Worm (Caenorhabditis elegans) whole organism, L1 larva: ENCODE data around the gene T28C6.3.

Source experiments
- C16A3.4 ChIP-seq: fragments of 150-350 bp; optimal IDR thresholded peaks from 2 replicates; lab custom pipeline; 2014; ENCODE audit warnings: missing biosample characterization, missing genetic modification characterization
- F16B12.6 ChIP-seq: fragments of 150-350 bp; optimal IDR thresholded peaks from 2 replicates; lab custom pipeline; 2014; ENCODE audit warnings: missing biosample characterization, missing genetic modification characterization
- aly-2 ChIP-seq: fragments of 150-350 bp; optimal IDR thresholded peaks from 2 replicates; lab custom pipeline; 2014; ENCODE audit warnings: missing biosample characterization, missing genetic modification characterization
- blmp-1 ChIP-seq: fragments of 150-350 bp; optimal IDR thresholded peaks from 2 replicates; lab custom pipeline; 2014; ENCODE audit warnings: missing biosample characterization, missing genetic modification characterization
- ceh-82 ChIP-seq, 3 experiments: fragments of 150-350 bp in 1 of 3; sonication (generic microtip) in 2 of 3; optimal IDR thresholded peaks; 2 replicates each; lab custom pipeline; 2014 to 2017; ENCODE audit warnings: missing biosample characterization in 3 of 3, missing genetic modification characterization in 3 of 3
- dpl-1 ChIP-seq, 3 experiments: fragments of 150-350 bp in 2 of 3; sonication (generic microtip) in 1 of 3; optimal IDR thresholded peaks; 2 replicates each; lab custom pipeline; 2014 to 2017; ENCODE audit warnings: missing biosample characterization in 3 of 3, missing genetic modification characterization in 3 of 3, missing genetic modification reagents in 3 of 3
- dsc-1 ChIP-seq: sonication (generic microtip); optimal IDR thresholded peaks from 2 replicates; lab custom pipeline; 2016; ENCODE audit warnings: mild to moderate bottlenecking, missing genetic modification characterization, missing compliant biosample characterization
- efl-1 ChIP-seq, 4 experiments: fragments of 150-350 bp; optimal IDR thresholded peaks in 3 of 4; peaks in 1 of 4; 1 replicate in 1 of 4; 2 replicates in 3 of 4; lab custom pipeline; 2014; ENCODE audit warnings: missing biosample characterization in 2 of 4, missing genetic modification characterization in 2 of 4, missing genetic modification reagents in 2 of 4
- egl-13 ChIP-seq: sonication (generic microtip); optimal IDR thresholded peaks from 2 replicates; lab custom pipeline; 2016; ENCODE audit warnings: missing genotype, missing genetic modification reagents, missing genetic modification characterization, missing compliant biosample characterization
- elt-2 ChIP-seq: sonication (generic microtip); optimal IDR thresholded peaks from 2 replicates; lab custom pipeline; 2016; ENCODE audit warnings: missing genetic modification characterization, mild to moderate bottlenecking, inconsistent platforms, missing compliant biosample characterization, missing genetic modification reagents
- elt-3 ChIP-seq, 6 experiments: fragments of 150-350 bp in 1 of 6; sonication (generic microtip); optimal IDR thresholded peaks; 2 replicates each; lab custom pipeline; 2017 to 2018; ENCODE audit warnings: missing biosample characterization in 6 of 6, missing genetic modification characterization in 6 of 6, inconsistent platforms in 1 of 6
- fkh-10 ChIP-seq: sonication (generic microtip); optimal IDR thresholded peaks from 2 replicates; lab custom pipeline; 2017; ENCODE audit warnings: missing biosample characterization, missing genetic modification reagents, missing genetic modification characterization
- fkh-4 ChIP-seq: sonication (generic microtip); optimal IDR thresholded peaks from 2 replicates; lab custom pipeline; 2016; ENCODE audit warnings: missing compliant biosample characterization, missing genetic modification characterization, borderline replicate concordance
- grh-1 ChIP-seq: fragments of 200-800 bp; sonication (Bioruptor generic); IDR thresholded peaks from 2 replicates; pipeline ENCODE4 v1.3.6; 2022; ENCODE audit warnings: missing genetic modification reagents, missing genetic modification characterization, missing compliant biosample characterization
- hlh-4 ChIP-seq: sonication (generic microtip); optimal IDR thresholded peaks from 2 replicates; lab custom pipeline; 2016; ENCODE audit warnings: mild to moderate bottlenecking, missing genetic modification characterization, missing compliant biosample characterization
- isw-1 ChIP-seq: fragments of 200-800 bp; sonication (Bioruptor generic); IDR thresholded peaks from 2 replicates; pipeline ENCODE4 v1.3.6; 2022; ENCODE audit warnings: missing genetic modification characterization, missing compliant biosample characterization
- lin-13 ChIP-seq: fragments of 150-350 bp; optimal IDR thresholded peaks from 2 replicates; lab custom pipeline; 2014; ENCODE audit warnings: missing biosample characterization, missing genetic modification reagents, missing genetic modification characterization
- lin-15B ChIP-seq: fragments of 150-350 bp; sonication (generic microtip); optimal IDR thresholded peaks from 3 replicates; lab custom pipeline; 2014; ENCODE audit warnings: missing biosample characterization, missing genetic modification characterization
- lin-35 ChIP-seq, 2 experiments: fragments of 150-350 bp; optimal IDR thresholded peaks; 2 replicates each; lab custom pipeline; 2014; ENCODE audit warnings: missing biosample characterization in 2 of 2, missing genetic modification characterization in 2 of 2, missing genetic modification reagents in 2 of 2
- lsy-2 ChIP-seq, 2 experiments: fragments of 150-350 bp; optimal IDR thresholded peaks; 2 replicates each; lab custom pipeline; 2014; ENCODE audit warnings: missing biosample characterization in 2 of 2, missing genetic modification characterization in 2 of 2
- mdl-1 ChIP-seq, 2 experiments: fragments of 150-350 bp; optimal IDR thresholded peaks; 2 replicates each; lab custom pipeline; 2014 to 2017; ENCODE audit warnings: missing biosample characterization in 2 of 2, missing genetic modification characterization in 2 of 2, inconsistent platforms in 1 of 2
- mep-1 ChIP-seq: fragments of 150-350 bp; optimal IDR thresholded peaks from 2 replicates; lab custom pipeline; 2014; ENCODE audit warnings: missing biosample characterization, missing genetic modification characterization
- nhr-19 ChIP-seq: fragments of 200-800 bp; sonication (Bioruptor generic); conservative IDR thresholded peaks from 2 replicates; pipeline ENCODE4 v1.3.6; 2022; ENCODE audit warnings: missing genetic modification characterization, missing compliant biosample characterization
- nhr-20 ChIP-seq: sonication (generic microtip); optimal IDR thresholded peaks from 2 replicates; lab custom pipeline; 2016; ENCODE audit warnings: mild to moderate bottlenecking, missing genetic modification characterization, missing compliant biosample characterization
- nhr-237 ChIP-seq: fragments of 150-350 bp; optimal IDR thresholded peaks from 2 replicates; lab custom pipeline; 2014; ENCODE audit warnings: missing biosample characterization, missing genetic modification characterization
- nhr-47 ChIP-seq: sonication (generic microtip); optimal IDR thresholded peaks from 2 replicates; lab custom pipeline; 2016; ENCODE audit warnings: mild to moderate bottlenecking, missing genetic modification characterization, moderate library complexity, missing compliant biosample characterization
- nhr-76 ChIP-seq: sonication (generic microtip); optimal IDR thresholded peaks from 2 replicates; lab custom pipeline; 2017; ENCODE audit warnings: missing biosample characterization, missing genetic modification characterization
- rnt-1 ChIP-seq: sonication (generic microtip); optimal IDR thresholded peaks from 2 replicates; lab custom pipeline; 2016; ENCODE audit warnings: mild to moderate bottlenecking, missing genetic modification characterization, moderate library complexity, missing compliant biosample characterization
- skn-1 ChIP-seq: fragments of 150-350 bp; optimal IDR thresholded peaks from 2 replicates; lab custom pipeline; 2014; ENCODE audit warnings: missing biosample characterization, missing genetic modification characterization
- snpc-4 ChIP-seq: fragments of 150-350 bp; optimal IDR thresholded peaks from 2 replicates; lab custom pipeline; 2014; ENCODE audit warnings: missing biosample characterization, missing genetic modification characterization
- snu-23 ChIP-seq: sonication (generic microtip); optimal IDR thresholded peaks from 2 replicates; lab custom pipeline; 2016; ENCODE audit warnings: missing genetic modification characterization, missing compliant biosample characterization
- sptf-1 ChIP-seq: fragments of 150-350 bp; optimal IDR thresholded peaks from 2 replicates; lab custom pipeline; 2014; ENCODE audit warnings: missing biosample characterization, missing genetic modification characterization
- swsn-7 ChIP-seq: sonication (generic microtip); optimal IDR thresholded peaks from 2 replicates; lab custom pipeline; 2016; ENCODE audit warnings: missing genetic modification characterization, missing compliant biosample characterization
- tbx-2 ChIP-seq: sonication (generic microtip); optimal IDR thresholded peaks from 2 replicates; lab custom pipeline; 2016; ENCODE audit warnings: missing genetic modification characterization, missing compliant biosample characterization
- unc-130 ChIP-seq: fragments of 150-350 bp; optimal IDR thresholded peaks from 2 replicates; lab custom pipeline; 2017; ENCODE audit warnings: missing biosample characterization, missing genetic modification characterization, inconsistent platforms
- unc-62 ChIP-seq: fragments of 150-350 bp; optimal IDR thresholded peaks from 2 replicates; lab custom pipeline; 2014; ENCODE audit warnings: missing biosample characterization, missing genetic modification reagents, missing genetic modification characterization
- unc-98 ChIP-seq: fragments of 200-800 bp; sonication (Bioruptor generic); IDR thresholded peaks from 2 replicates; pipeline ENCODE4 v1.3.6; 2022; ENCODE audit warnings: missing genetic modification characterization, missing compliant biosample characterization
- xbp-1 ChIP-seq: sonication (generic microtip); optimal IDR thresholded peaks from 2 replicates; lab custom pipeline; 2016; ENCODE audit warnings: missing genetic modification characterization, missing compliant biosample characterization
- zag-1 ChIP-seq: fragments of 150-350 bp; optimal IDR thresholded peaks from 2 replicates; lab custom pipeline; 2014; ENCODE audit warnings: missing biosample characterization, missing genetic modification characterization
- zip-4 ChIP-seq: fragments of 200-800 bp; sonication (Bioruptor generic); optimal IDR thresholded peaks from 2 replicates; lab custom pipeline; 2018; ENCODE audit warnings: mild to moderate bottlenecking, missing genetic modification characterization, moderate library complexity, missing compliant biosample characterization
- ztf-11 ChIP-seq, 2 experiments: sonication (generic microtip); optimal IDR thresholded peaks; 2 replicates each; lab custom pipeline; 2016 to 2017; ENCODE audit warnings: missing genetic modification characterization in 2 of 2, missing biosample characterization in 1 of 2, missing compliant biosample characterization in 1 of 2

T28C6.3 gene

DNA sequence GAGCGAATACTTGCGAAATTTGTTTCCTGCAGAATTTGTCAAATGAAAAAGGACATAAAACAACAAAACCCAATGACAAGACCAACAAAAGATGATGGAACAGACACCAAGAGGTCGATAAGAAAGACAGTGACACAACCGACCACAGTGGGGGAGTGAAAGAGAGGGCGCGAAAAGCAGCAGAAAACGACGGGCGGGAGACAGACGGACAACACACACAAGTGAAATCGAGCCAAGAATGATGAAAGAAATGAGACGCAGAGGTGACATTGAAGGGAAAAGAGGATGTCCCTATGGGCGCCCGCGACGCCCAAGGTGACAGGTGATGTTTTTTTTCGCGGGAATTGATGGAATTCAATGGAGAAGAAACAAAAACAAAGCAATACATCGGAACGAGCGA, 46.0 kb downstream of the T28C6.3 start (continued):
- TF ChIP-seq unc-130 (tag; lab: Kevin White, UChicago), result no peak
- no peak for TF ChIP-seq nhr-237 (tag; lab: Kevin White, UChicago)
- TF ChIP-seq nhr-19, result peak; percentile 33
- peak; percentile 43 for TF ChIP-seq nhr-47 (tag; lab: Kevin White, UChicago)
- no peak for TF ChIP-seq sptf-1
- TF ChIP-seq ztf-11 (tag; optimal IDR thresholded peaks at IDR 0.05; lab: Kevin White, UChicago), result peak in 1 of 2 experiments; percentile 34
- TF ChIP-seq ceh-82 (tag; optimal IDR thresholded peaks at IDR 0.05; lab: Kevin White, UChicago), result peak in 1 of 3 experiments; percentile 18
- peak; percentile 73 for TF ChIP-seq nhr-20 (tag; lab: Kevin White, UChicago)
- peak; percentile 60 for TF ChIP-seq skn-1
- peak; percentile 50 to 74 for TF ChIP-seq lin-35 (GFP tag; optimal IDR thresholded peaks at IDR 0.05; lab: Kevin White, UChicago)
- peak; percentile 27 to 52 for TF ChIP-seq lsy-2 (tag; optimal IDR thresholded peaks at IDR 0.05; lab: Kevin White, UChicago)
- TF ChIP-seq fkh-4 (tag; lab: Kevin White, UChicago), result no peak

DNA sequence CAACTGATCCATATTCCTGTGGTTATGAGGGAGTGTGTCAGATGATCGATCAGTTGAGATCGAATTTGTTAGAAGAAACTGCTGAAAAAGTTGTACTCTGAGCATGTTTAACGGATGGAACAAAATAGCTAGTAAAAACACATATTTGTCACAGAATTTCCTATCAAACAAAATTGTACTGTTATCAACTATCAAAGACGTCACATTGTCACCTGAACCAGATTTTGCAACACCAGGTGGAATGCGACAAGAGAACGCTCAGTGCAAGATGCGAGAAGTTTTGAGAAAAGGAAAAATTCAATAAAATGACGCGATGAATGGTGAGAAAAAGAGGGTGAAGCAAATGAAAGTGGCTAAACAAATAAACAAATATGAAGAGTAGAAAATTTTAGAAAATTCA, 47.4 kb downstream of the T28C6.3 start:
- TF ChIP-seq elt-3 (tag; optimal IDR thresholded peaks at IDR 0.05; lab: Kevin White, UChicago) (peak in 1 of 6 experiments; percentile 61), lin-35 (GFP tag; optimal IDR thresholded peaks at IDR 0.05; lab: Kevin White, UChicago) (peak in 1 of 2 experiments; percentile 63), blmp-1 (tag; lab: Kevin White, UChicago) (peak; percentile 11), snu-23 (no peak), nhr-76 (tag; lab: Kevin White, UChicago) (no peak), nhr-20 (tag; lab: Kevin White, UChicago) (peak; percentile 4), efl-1 (optimal IDR thresholded peaks at IDR 0.05; lab: Kevin White, UChicago) (no peak), efl-1 (GFP tag; optimal IDR thresholded peaks at IDR 0.05 in 1 of 2; lab: Kevin White, UChicago) (peak in 1 of 2 experiments; percentile 63)
- TF ChIP-seq, all 84 proteins: peak for 5

DNA sequence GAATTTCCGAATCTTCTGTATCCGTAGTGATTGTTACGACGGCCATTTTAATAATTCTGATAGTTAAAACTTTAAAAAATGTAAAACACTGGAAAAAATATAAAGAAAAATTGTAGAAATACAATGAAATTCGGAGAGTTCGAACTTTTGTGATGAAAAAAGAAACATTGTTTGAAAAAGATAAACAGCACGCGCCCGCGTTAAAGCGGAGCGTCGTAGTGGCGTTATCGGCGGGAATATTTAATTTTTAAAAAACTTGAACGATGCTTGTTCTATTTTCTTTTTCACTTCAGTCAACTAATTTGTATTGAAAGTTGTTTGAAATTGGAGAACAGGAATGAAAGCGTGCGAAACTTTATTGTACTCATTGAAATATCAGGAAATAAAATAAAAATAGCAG, 49.5 kb downstream of the T28C6.3 start, which contains the start of gene npp-23:
Gene npp-23, minus strand, starts transcription at position 56 of the 400 bp plus-strand sequence.
- peak; percentile 53 for TF ChIP-seq dsc-1 (tag; lab: Kevin White, UChicago)
- peak; percentile 15 for TF ChIP-seq snpc-4 (tag; lab: Kevin White, UChicago)
- peak; percentile 93 to 96 (median 95) for TF ChIP-seq dpl-1 (GFP tag; optimal IDR thresholded peaks at IDR 0.05; lab: Kevin White, UChicago)
- peak; percentile 51 for TF ChIP-seq skn-1
- peak; percentile 50 for TF ChIP-seq swsn-7 (tag; lab: Kevin White, UChicago)
- TF ChIP-seq zag-1 (tag; lab: Kevin White, UChicago), result no peak
- no peak for TF ChIP-seq hlh-4 (tag; lab: Kevin White, UChicago)
- peak; percentile 46 for TF ChIP-seq unc-130 (tag; lab: Kevin White, UChicago)
- peak in 1 of 2 experiments; percentile 60 for TF ChIP-seq lsy-2 (tag; optimal IDR thresholded peaks at IDR 0.05; lab: Kevin White, UChicago)
- TF ChIP-seq snu-23, result peak; percentile 72
- TF ChIP-seq lin-15B (tag; lab: Kevin White, UChicago), result peak; percentile 19
- peak; percentile 59 for TF ChIP-seq nhr-20 (tag; lab: Kevin White, UChicago)
- TF ChIP-seq F16B12.6, result peak; percentile 18
- TF ChIP-seq unc-62, result no peak
- TF ChIP-seq egl-13 (tag; lab: Kevin White, UChicago), result peak; percentile 12
- TF ChIP-seq zip-4 (GFP tag; lab: Kevin White, UChicago), result no peak
- peak; percentile 51 for TF ChIP-seq xbp-1 (tag; lab: Kevin White, UChicago)
- TF ChIP-seq mdl-1 (tag; optimal IDR thresholded peaks at IDR 0.05; lab: Kevin White, UChicago), result peak in 1 of 2 experiments; percentile 34
- peak; percentile 15 for TF ChIP-seq lin-13 (GFP tag; lab: Kevin White, UChicago)
- no peak for TF ChIP-seq elt-2
- TF ChIP-seq C16A3.4 (tag; lab: Kevin White, UChicago), result peak; percentile 37
- peak; percentile 58 for TF ChIP-seq blmp-1 (tag; lab: Kevin White, UChicago)
- peak; percentile 11 for TF ChIP-seq aly-2 (tag; lab: Kevin White, UChicago)
- peak; percentile 38; the same call in 1 of the 2 replicates for TF ChIP-seq grh-1 (GFP tag; lab: Robert Waterston, UW)
- no peak for TF ChIP-seq fkh-10 (GFP tag; lab: Kevin White, UChicago)
- TF ChIP-seq lin-35 (GFP tag; optimal IDR thresholded peaks at IDR 0.05; lab: Kevin White, UChicago), result peak; percentile 95 to 97
- peak; percentile 54 for TF ChIP-seq nhr-19
- TF ChIP-seq mep-1 (tag; lab: Kevin White, UChicago), result peak; percentile 72
- TF ChIP-seq unc-98, result no peak
- TF ChIP-seq isw-1, result no peak; the same call in 1 of the 2 replicates
- TF ChIP-seq rnt-1 (tag; lab: Kevin White, UChicago), result peak; percentile 58
- TF ChIP-seq ceh-82 (tag; optimal IDR thresholded peaks at IDR 0.05; lab: Kevin White, UChicago), result peak; percentile 40 to 53 (median 43)
- no peak for TF ChIP-seq tbx-2 (tag; lab: Kevin White, UChicago)
- peak in 1 of 6 experiments; percentile 13 for TF ChIP-seq elt-3 (tag; optimal IDR thresholded peaks at IDR 0.05; lab: Kevin White, UChicago)
- peak; percentile 96 to 99 for TF ChIP-seq efl-1 (optimal IDR thresholded peaks at IDR 0.05; lab: Kevin White, UChicago)
- TF ChIP-seq efl-1 (GFP tag; optimal IDR thresholded peaks at IDR 0.05 in 1 of 2; lab: Kevin White, UChicago), result peak; percentile 96 to 99
